Fruit fly (Drosophila melanogaster) whole organism, wandering third instar larva: Measurements from ENCODE around the gene CG10702.

ENCODE experiments used
- CrebA ChIP-seq: fragments of 200-800 bp; sonication (Bioruptor generic); optimal IDR thresholded peaks from 2 replicates; lab custom pipeline; 2016; ENCODE audit warnings: missing biosample characterization, mild to moderate bottlenecking, missing genetic modification characterization, borderline replicate concordance
- HLH106 ChIP-seq: fragments of 200-800 bp; optimal IDR thresholded peaks from 3 replicates; lab custom pipeline; 2019; ENCODE audit warnings: missing biosample characterization, mild to moderate bottlenecking, missing genetic modification characterization, moderate library complexity
- dmrt93B ChIP-seq: fragments of 200-800 bp; sonication (Bioruptor generic); optimal IDR thresholded peaks from 2 replicates; lab custom pipeline; 2018; ENCODE audit warnings: missing biosample characterization, mild to moderate bottlenecking, missing genetic modification characterization
- lola ChIP-seq: fragments of >200 bp; optimal IDR thresholded peaks from 2 replicates; lab custom pipeline; 2017; ENCODE audit warnings: missing biosample characterization, missing genetic modification characterization
- pan ChIP-seq: fragments of >200 bp; optimal IDR thresholded peaks from 2 replicates; lab custom pipeline; 2017
- sage ChIP-seq: fragments of 200-800 bp; sonication (Bioruptor generic); optimal IDR thresholded peaks from 2 replicates; lab custom pipeline; 2016; ENCODE audit warnings: missing biosample characterization, mild to moderate bottlenecking, missing genetic modification characterization
- woc ChIP-seq: sonication (Bioruptor generic); optimal IDR thresholded peaks from 2 replicates; lab custom pipeline; 2016; ENCODE audit warnings: missing biosample characterization, mild to moderate bottlenecking, missing genetic modification characterization

dm6 chr2L:19051534-19052100 is 18.0 kb downstream of the CG10702 start, which contains the start of gene Rpn3:
- no peak for TF ChIP-seq sage (GFP tag; lab: Kevin White, UChicago)
- TF ChIP-seq pan (lab: Kevin White, UChicago), result no peak
- TF ChIP-seq HLH106 (tag; lab: Kevin White, UChicago), result peak; percentile 77
- no peak for TF ChIP-seq lola (GFP tag; lab: Kevin White, UChicago)
- TF ChIP-seq woc (GFP tag; lab: Kevin White, UChicago), result no peak
- TF ChIP-seq CrebA (GFP tag; lab: Kevin White, UChicago), result no peak
- no peak for TF ChIP-seq dmrt93B
